Fruit fly (Drosophila melanogaster) whole organism, pupa: ENCODE data around the gene CG34435.

Experiments used
- CG13204 ChIP-seq: fragments of 200-800 bp; sonication (Bioruptor generic); optimal IDR thresholded peaks from 2 replicates; lab custom pipeline; 2018; ENCODE audit warnings: missing biosample characterization, mild to moderate bottlenecking, missing genetic modification characterization, moderate library complexity
- CG14655 ChIP-seq: fragments of 200-800 bp; sonication (Bioruptor generic); optimal IDR thresholded peaks from 3 replicates; lab custom pipeline; 2017; ENCODE audit warnings: mild to moderate bottlenecking, missing biosample characterization, missing genetic modification reagents, missing genetic modification characterization
- CG15710 ChIP-seq: fragments of 200-800 bp; sonication (Bioruptor generic); optimal IDR thresholded peaks from 2 replicates; lab custom pipeline; 2018; ENCODE audit warnings: missing biosample characterization, mild to moderate bottlenecking, missing genetic modification characterization, moderate library complexity
- CG32121 ChIP-seq: fragments of 200-800 bp; sonication (Bioruptor generic); IDR thresholded peaks from 2 replicates; pipeline ENCODE4 v1.3.6; 2022; ENCODE audit warnings: missing biosample characterization, missing genetic modification characterization
- CG8159 ChIP-seq: fragments of 200-800 bp; sonication (Bioruptor generic); optimal IDR thresholded peaks from 3 replicates; lab custom pipeline; 2018; ENCODE audit warnings: missing biosample characterization, mild to moderate bottlenecking, missing genetic modification characterization, moderate library complexity
- CG8301 ChIP-seq: fragments of 200-800 bp; sonication (Bioruptor generic); optimal IDR thresholded peaks from 2 replicates; lab custom pipeline; 2018; ENCODE audit warnings: missing biosample characterization, mild to moderate bottlenecking, missing genetic modification characterization
- EcR ChIP-seq: fragments of 200-800 bp; sonication (Bioruptor generic); optimal IDR thresholded peaks from 3 replicates; lab custom pipeline; 2019; ENCODE audit warnings: missing biosample characterization, missing genetic modification characterization, mild to moderate bottlenecking, moderate library complexity, missing genetic modification reagents
- fd96Ca ChIP-seq: fragments of 200-800 bp; sonication (Bioruptor generic); IDR thresholded peaks from 3 replicates; pipeline ENCODE4 v1.3.6; 2022; ENCODE audit warnings: missing biosample characterization, missing genetic modification characterization
- gl ChIP-seq: fragments of 200-800 bp; sonication (Bioruptor generic); optimal IDR thresholded peaks from 2 replicates; lab custom pipeline; 2018; ENCODE audit warnings: missing biosample characterization, mild to moderate bottlenecking, missing genetic modification characterization
- rn ChIP-seq: fragments of 200-800 bp; sonication (Bioruptor generic); IDR thresholded peaks from 2 replicates; pipeline ENCODE4 v1.3.6; 2022; ENCODE audit warnings: missing biosample characterization, missing genetic modification characterization

dm6 chrX:5579484-5579883 lies 34.8 kb downstream of the CG34435 start:
- TF ChIP-seq CG14655 (GFP tag; lab: Kevin White, UChicago) (no peak), CG8159 (tag; lab: Kevin White, UChicago) (no peak), EcR (GFP tag; lab: Kevin White, UChicago) (no peak), rn (no peak), gl (tag; lab: Kevin White, UChicago) (no peak), fd96Ca (GFP tag; lab: Robert Waterston, UW) (no peak), CG15710 (tag; lab: Kevin White, UChicago) (no peak), CG13204 (GFP tag; lab: Kevin White, UChicago) (no peak), CG8301 (tag; lab: Kevin White, UChicago) (no peak), CG32121 (GFP tag; lab: Robert Waterston, UW) (no peak)
